Fruit fly (Drosophila melanogaster): Measurements from ENCODE around the gene Dph1.

The Dph1 gene

DNA sequence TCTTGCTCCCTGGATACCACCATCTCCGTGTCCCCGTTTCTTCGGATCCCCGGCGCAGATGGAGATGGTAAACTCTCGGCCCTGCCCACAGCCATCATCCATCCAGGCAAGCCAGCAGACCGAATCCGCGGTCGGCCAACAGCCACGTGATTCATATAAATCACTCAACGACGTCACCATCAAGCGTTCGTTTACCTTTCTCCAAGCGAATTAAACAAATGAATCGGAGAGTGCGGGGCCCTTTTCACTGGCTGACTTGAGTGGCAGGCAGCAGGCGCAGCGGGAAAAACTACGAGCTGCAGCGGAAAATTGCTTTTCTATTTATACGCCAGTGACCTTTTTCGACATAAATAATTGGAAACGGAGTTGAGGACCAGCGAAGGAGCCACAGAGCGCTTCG lies 6.8 kb upstream of the Dph1 start:
- TF ChIP-seq sima (GFP tag; optimal IDR thresholded peaks at IDR 0.05) (no peak), crol (GFP tag; IDR thresholded peaks at IDR 0.05) (peak; percentile 26; the same call in 1 of the 2 replicates), Hr78 (GFP tag; optimal IDR thresholded peaks at IDR 0.05) (peak in 1 of 2 experiments; percentile 18), Med (GFP tag) (peak; percentile 61), vvl (GFP tag; IDR thresholded peaks at IDR 0.05) (peak; percentile 19; the same call in 1 of the 2 replicates), cwo (GFP tag; optimal IDR thresholded peaks at IDR 0.05) (peak; percentile 22), Six4 (GFP tag; optimal IDR thresholded peaks at IDR 0.05) (no peak), org-1 (GFP tag; optimal IDR thresholded peaks at IDR 0.05) (no peak), hkb (optimal IDR thresholded peaks at IDR 0.05) (no peak), hkb (GFP tag; IDR thresholded peaks at IDR 0.05) (no peak), nau (GFP tag; optimal IDR thresholded peaks at IDR 0.05) (peak; percentile 38), CG17802 (tag; optimal IDR thresholded peaks at IDR 0.05) (no peak), zfh1 (GFP tag; IDR thresholded peaks at IDR 0.05) (0 out of 3 replicates have a peak, but pooled peaks have one; percentile 25), dm (GFP tag; optimal IDR thresholded peaks at IDR 0.05) (no peak), twi (tag; optimal IDR thresholded peaks at IDR 0.05) (peak; percentile 32), CG34224 (GFP tag; IDR thresholded peaks at IDR 0.05; ENCODE audit: partially characterized antibody) (no peak)

DNA sequence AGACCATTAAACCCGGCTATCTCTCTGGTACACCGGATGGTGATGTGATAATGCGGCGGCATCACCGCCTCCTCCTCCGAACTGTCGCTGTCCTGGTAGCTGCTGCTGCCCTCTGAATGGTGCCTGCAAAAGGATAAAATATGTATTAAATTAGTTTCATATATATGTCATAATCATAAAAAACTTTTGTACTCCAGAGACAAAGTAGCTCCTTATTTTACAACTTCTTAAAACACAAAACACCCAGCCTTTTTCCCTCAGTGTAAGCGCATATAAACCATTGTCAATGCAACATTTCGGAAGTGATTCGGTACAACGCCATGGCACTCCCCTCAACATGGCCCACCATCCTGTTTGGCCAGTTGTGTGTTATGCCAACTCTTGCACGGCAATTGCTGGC lies 4.9 kb upstream of the Dph1 start:
- TF ChIP-seq CG14667 (GFP tag; IDR thresholded peaks at IDR 0.05) = no peak
- peak; percentile 43 for TF ChIP-seq Drgx (GFP tag; IDR thresholded peaks at IDR 0.05)

DNA sequence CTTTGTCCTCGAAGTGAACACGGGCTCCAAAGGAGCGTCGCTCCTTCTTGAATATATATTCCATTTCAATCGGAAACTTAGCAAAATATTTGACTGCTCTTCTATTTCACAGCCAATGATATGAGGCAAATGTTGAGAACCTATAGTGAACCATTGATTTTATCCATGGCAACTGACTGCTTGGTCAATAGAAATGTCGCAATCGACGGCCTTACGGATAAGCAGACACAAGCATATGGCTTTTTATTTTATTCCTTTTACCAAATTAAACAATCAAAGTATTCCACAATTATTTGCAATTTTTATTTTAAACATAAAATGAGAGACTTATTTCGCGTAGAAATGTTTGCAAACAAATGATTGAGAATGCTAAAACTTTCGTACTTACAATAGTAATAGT lies 2.4 kb upstream of the Dph1 start, which contains the start of gene Dnai2:
Gene Dnai2 (minus strand): TSS at position 101 of the 400 bp plus-strand sequence.
- TF ChIP-seq Med (GFP tag) (peak; percentile 33), fd64A (GFP tag; optimal IDR thresholded peaks at IDR 0.05) (no peak)

DNA sequence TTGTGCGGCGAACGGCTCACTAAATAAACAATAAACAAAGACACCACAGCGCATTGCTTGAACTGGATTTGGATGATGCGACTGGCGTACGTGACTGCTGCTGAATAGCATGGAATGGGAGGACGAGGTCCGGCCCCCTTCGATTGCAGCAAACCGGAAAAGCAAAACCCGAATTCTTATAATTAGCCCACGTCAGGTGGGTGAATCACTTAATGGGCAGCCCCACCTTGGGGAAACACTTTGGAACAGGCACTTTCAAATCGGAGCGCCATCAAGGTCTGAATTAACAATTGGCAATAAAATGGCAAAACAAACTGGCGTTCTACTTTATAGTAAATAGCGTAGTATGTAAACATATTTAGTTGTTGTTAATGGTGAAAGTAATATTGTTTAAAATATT lies 936 bp downstream of the Dph1 start:
- TF ChIP-seq Eip74EF (GFP tag; optimal IDR thresholded peaks at IDR 0.05) (peak in 1 of 2 experiments; percentile 94), eyg (GFP tag; optimal IDR thresholded peaks at IDR 0.05) (no peak), chif (GFP tag; optimal IDR thresholded peaks at IDR 0.05) (no peak), Ravus (GFP tag; IDR thresholded peaks at IDR 0.05) (no peak), CG2129 (GFP tag; IDR thresholded peaks at IDR 0.05; ENCODE audit: partially characterized antibody) (no peak), rib (GFP tag; IDR thresholded peaks at IDR 0.05) (peak; percentile 48; the same call in 1 of the 2 replicates), CG4617 (GFP tag; optimal IDR thresholded peaks at IDR 0.05; ENCODE audit: borderline replicate concordance) (no peak), tx (GFP tag; optimal IDR thresholded peaks at IDR 0.05) (no peak)

DNA sequence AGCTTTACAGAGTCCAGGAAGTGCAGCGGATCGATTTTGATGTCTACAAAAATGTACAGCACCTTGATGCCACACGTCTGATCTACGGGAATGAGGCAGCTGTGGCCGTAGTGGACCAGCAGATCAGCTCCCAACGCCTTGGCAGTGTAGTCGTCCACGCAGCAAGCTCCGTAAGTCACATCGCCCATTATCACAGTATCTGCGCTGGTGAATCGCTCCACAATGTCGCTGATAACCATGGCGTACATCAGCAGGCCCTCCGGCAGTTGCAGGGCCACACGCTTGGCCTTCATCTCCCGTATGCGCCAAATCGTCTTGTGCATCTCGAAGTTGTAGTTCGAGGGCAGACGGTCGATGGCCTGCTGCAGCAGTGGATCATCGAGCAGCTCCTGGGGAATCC lies 1.7 kb downstream of the Dph1 start:
- TF ChIP-seq cwo (GFP tag; optimal IDR thresholded peaks at IDR 0.05) (no peak), Oaz (GFP tag; IDR thresholded peaks at IDR 0.05) (no peak), CG16779 (GFP tag; IDR thresholded peaks at IDR 0.05) (no peak), BtbVII (GFP tag; optimal IDR thresholded peaks at IDR 0.05) (no peak), CG3995 (GFP tag; optimal IDR thresholded peaks at IDR 0.05) (no peak), MTF-1 (GFP tag; optimal IDR thresholded peaks at IDR 0.05; ENCODE audit: borderline replicate concordance) (no peak), HHEX (GFP tag; optimal IDR thresholded peaks at IDR 0.05) (no peak), CG8478 (optimal IDR thresholded peaks at IDR 0.05) (peak; percentile 82), Med (GFP tag) (peak; percentile 63), Sox100B (GFP tag; optimal IDR thresholded peaks at IDR 0.05) (no peak), run (tag; optimal IDR thresholded peaks at IDR 0.05) (no peak), Pdp1 (GFP tag; optimal IDR thresholded peaks at IDR 0.05) (no peak), ken (GFP tag; IDR thresholded peaks at IDR 0.05) (0 out of 3 replicates have a peak, but pooled peaks have one; percentile 33), unc-4 (GFP tag; IDR thresholded peaks at IDR 0.05; ENCODE audit: partially characterized antibody) (no peak), Ets65A (GFP tag) (peak; percentile 23), Aef1 (GFP tag; IDR thresholded peaks at IDR 0.05) (no peak), CG18476 (GFP tag; optimal IDR thresholded peaks at IDR 0.05) (no peak), Elba2 (GFP tag; optimal IDR thresholded peaks at IDR 0.05) (no peak), Lim3 (GFP tag; IDR thresholded peaks at IDR 0.05) (no peak), sens-2 (GFP tag; IDR thresholded peaks at IDR 0.05) (no peak), Blimp-1 (GFP tag; optimal IDR thresholded peaks at IDR 0.05) (no peak)

Measured in whole organism, embryonic.